Fruit fly (Drosophila melanogaster) whole organism, embryonic: ENCODE measurements around the gene CG33110.

ENCODE experiments used
- CG10147 ChIP-seq: fragments of 200-800 bp; sonication (Bioruptor generic); optimal IDR thresholded peaks from 2 replicates; lab custom pipeline; 2019; ENCODE audit warnings: missing biosample characterization, mild to moderate bottlenecking, missing genetic modification characterization, moderate library complexity
- CG12659 ChIP-seq: fragments of 200-800 bp; sonication (Bioruptor generic); optimal IDR thresholded peaks from 3 replicates; lab custom pipeline; 2017; ENCODE audit warnings: mild to moderate bottlenecking, missing biosample characterization, missing genetic modification reagents, missing genetic modification characterization
- CG12744 ChIP-seq: fragments of 200-800 bp; sonication (Bioruptor generic); optimal IDR thresholded peaks from 2 replicates; lab custom pipeline; 2016; ENCODE audit warnings: missing biosample characterization, missing genetic modification characterization
- CG12769 ChIP-seq: fragments of 200-800 bp; sonication (Bioruptor generic); optimal IDR thresholded peaks from 2 replicates; lab custom pipeline; 2019; ENCODE audit warnings: missing biosample characterization, mild to moderate bottlenecking, missing genetic modification characterization, moderate library complexity
- CG13123 ChIP-seq: fragments of 200-800 bp; sonication (Bioruptor generic); optimal IDR thresholded peaks from 2 replicates; lab custom pipeline; 2016; ENCODE audit warnings: missing biosample characterization, missing genetic modification characterization
- CG14014 ChIP-seq: fragments of 200-800 bp; sonication (Bioruptor generic); IDR thresholded peaks from 2 replicates; pipeline ENCODE4 v1.3.6; 2022; ENCODE audit warnings: missing biosample characterization, missing genetic modification characterization
- CG1529 ChIP-seq: fragments of 200-800 bp; sonication (Bioruptor generic); optimal IDR thresholded peaks from 3 replicates; lab custom pipeline; 2018; ENCODE audit warnings: missing biosample characterization, missing genetic modification characterization
- CG18619 ChIP-seq: fragments of 200-800 bp; sonication (Bioruptor generic); optimal IDR thresholded peaks from 3 replicates; lab custom pipeline; 2017; ENCODE audit warnings: missing biosample characterization, mild to moderate bottlenecking, missing genetic modification characterization
- CG18764 ChIP-seq: fragments of 200-800 bp; sonication (Bioruptor generic); optimal IDR thresholded peaks from 3 replicates; lab custom pipeline; 2016; ENCODE audit warnings: missing biosample characterization, missing genetic modification characterization
- CG4707 ChIP-seq: fragments of 200-800 bp; sonication (Bioruptor generic); optimal IDR thresholded peaks from 2 replicates; lab custom pipeline; 2018; ENCODE audit warnings: missing biosample characterization, mild to moderate bottlenecking, missing genetic modification characterization, moderate library complexity
- CG4820 ChIP-seq: fragments of 200-800 bp; sonication (Bioruptor generic); optimal IDR thresholded peaks from 3 replicates; lab custom pipeline; 2016; ENCODE audit warnings: missing biosample characterization, missing genetic modification characterization
- CG6854 ChIP-seq: fragments of 200-800 bp; sonication (Bioruptor generic); optimal IDR thresholded peaks from 3 replicates; lab custom pipeline; 2017; ENCODE audit warnings: missing biosample characterization, mild to moderate bottlenecking, missing genetic modification characterization
- CG7372 ChIP-seq: fragments of 200-800 bp; sonication (Bioruptor generic); IDR thresholded peaks from 2 replicates; pipeline ENCODE4 v1.3.6; 2022; ENCODE audit warnings: missing biosample characterization, missing genetic modification characterization
- CG7556 ChIP-seq: fragments of 200-800 bp; sonication (Bioruptor generic); optimal IDR thresholded peaks from 2 replicates; lab custom pipeline; 2017; ENCODE audit warnings: missing biosample characterization, mild to moderate bottlenecking, missing genetic modification characterization
- CG8944 ChIP-seq: fragments of 200-800 bp; sonication (Bioruptor generic); optimal IDR thresholded peaks from 3 replicates; lab custom pipeline; 2016; ENCODE audit warnings: missing biosample characterization, missing genetic modification characterization
- CG9932 ChIP-seq: fragments of 200-800 bp; sonication (Bioruptor generic); IDR thresholded peaks from 2 replicates; pipeline ENCODE4 v1.3.6; 2022; ENCODE audit warnings: missing biosample characterization, missing genetic modification characterization
- CoRest ChIP-seq: fragments of 200-800 bp; sonication (Bioruptor generic); optimal IDR thresholded peaks from 3 replicates; lab custom pipeline; 2018; ENCODE audit warnings: missing biosample characterization, mild to moderate bottlenecking, missing genetic modification characterization, moderate library complexity
- Dek ChIP-seq: fragments of 200-800 bp; sonication (Bioruptor generic); optimal IDR thresholded peaks from 3 replicates; lab custom pipeline; 2019; ENCODE audit warnings: missing biosample characterization, mild to moderate bottlenecking, missing genetic modification characterization, moderate library complexity
- Dfd ChIP-seq, 2 experiments: fragments of >200 bp; optimal IDR thresholded peaks; 2 replicates each; lab custom pipeline; 2017; ENCODE audit warnings: missing biosample characterization in 2 of 2, missing genetic modification characterization in 2 of 2
- Dip2 ChIP-seq: fragments of 200-800 bp; sonication (Bioruptor generic); IDR thresholded peaks from 2 replicates; pipeline ENCODE4 v1.3.6; 2022; ENCODE audit warnings: missing biosample characterization, missing genetic modification characterization
- Dll ChIP-seq: fragments of 200-800 bp; sonication (Bioruptor generic); IDR thresholded peaks from 4 replicates; pipeline ENCODE4 v1.3.6; 2022; ENCODE audit warnings: missing biosample characterization, missing genetic modification characterization; ENCODE audit not compliant: partially characterized antibody
- Dp ChIP-seq: fragments of 200-800 bp; sonication (Bioruptor generic); optimal IDR thresholded peaks from 2 replicates; lab custom pipeline; 2018; ENCODE audit warnings: missing biosample characterization, mild to moderate bottlenecking, missing genetic modification characterization, moderate library complexity
- Lpt ChIP-seq: fragments of >200 bp; optimal IDR thresholded peaks from 2 replicates; lab custom pipeline; 2018; ENCODE audit warnings: missing biosample characterization, missing genetic modification characterization
- NFAT ChIP-seq: fragments of 200-800 bp; sonication (Bioruptor generic); IDR thresholded peaks from 2 replicates; pipeline ENCODE4 v1.3.6; 2022; ENCODE audit warnings: missing biosample characterization, missing genetic modification characterization
- Nf-YA ChIP-seq: fragments of 200-800 bp; sonication (Bioruptor generic); IDR thresholded peaks from 2 replicates; pipeline ENCODE4 v1.3.6; 2022; ENCODE audit warnings: missing biosample characterization, missing genetic modification characterization
- Opbp ChIP-seq: fragments of 200-800 bp; sonication (Bioruptor generic); IDR thresholded peaks from 3 replicates; pipeline ENCODE4 v1.3.6; 2022; ENCODE audit warnings: missing biosample characterization, missing genetic modification characterization; ENCODE audit not compliant: partially characterized antibody
- Rx ChIP-seq: fragments of 200-800 bp; sonication (Bioruptor generic); IDR thresholded peaks from 2 replicates; pipeline ENCODE4 v1.3.6; 2022; ENCODE audit warnings: missing biosample characterization, missing genetic modification characterization
- Sin3A ChIP-seq: fragments of >200 bp; optimal IDR thresholded peaks from 2 replicates; lab custom pipeline; 2018
- Stat92E ChIP-seq, 3 experiments: fragments of >200 bp in 2 of 3; fragments of 200-800 bp in 1 of 3; sonication (Bioruptor generic) in 1 of 3; optimal IDR thresholded peaks; 2 replicates each; lab custom pipeline; 2017 to 2019; ENCODE audit warnings: missing biosample characterization in 3 of 3, missing genetic modification characterization in 3 of 3, mild to moderate bottlenecking in 1 of 3, moderate library complexity in 1 of 3
- cas ChIP-seq: fragments of 200-800 bp; sonication (Bioruptor generic); IDR thresholded peaks from 2 replicates; pipeline ENCODE4 v1.3.6; 2022; ENCODE audit warnings: missing biosample characterization, missing genetic modification characterization
- chif ChIP-seq, 2 experiments: fragments of 200-800 bp; sonication (Bioruptor generic); optimal IDR thresholded peaks; 3 replicates each; lab custom pipeline; 2016; ENCODE audit warnings: missing biosample characterization in 2 of 2, missing genetic modification characterization in 2 of 2
- corto ChIP-seq: fragments of 200-800 bp; sonication (Bioruptor generic); optimal IDR thresholded peaks from 2 replicates; lab custom pipeline; 2016; ENCODE audit warnings: missing biosample characterization, mild to moderate bottlenecking, missing genetic modification characterization, moderate library complexity
- cwo ChIP-seq: fragments of 200-800 bp; sonication (Bioruptor generic); optimal IDR thresholded peaks from 3 replicates; lab custom pipeline; 2017; ENCODE audit warnings: missing biosample characterization, missing genetic modification characterization, mild to moderate bottlenecking, moderate library complexity, missing genetic modification reagents
- dmrt11E ChIP-seq: fragments of 200-800 bp; sonication (Bioruptor generic); optimal IDR thresholded peaks from 3 replicates; lab custom pipeline; 2018; ENCODE audit warnings: missing biosample characterization, mild to moderate bottlenecking, missing genetic modification characterization, moderate library complexity
- ems ChIP-seq: fragments of 200-800 bp; sonication (Bioruptor generic); optimal IDR thresholded peaks from 3 replicates; lab custom pipeline; 2016; ENCODE audit warnings: missing biosample characterization, missing genetic modification characterization
- ftz-f1 ChIP-seq: fragments of 200-800 bp; sonication (Bioruptor generic); optimal IDR thresholded peaks from 2 replicates; lab custom pipeline; 2016; ENCODE audit warnings: missing biosample characterization, missing genetic modification characterization
- lilli ChIP-seq: fragments of 200-800 bp; sonication (Bioruptor generic); optimal IDR thresholded peaks from 3 replicates; lab custom pipeline; 2016; ENCODE audit warnings: missing biosample characterization, missing genetic modification characterization
- lov ChIP-seq, 2 experiments: fragments of 200-800 bp in 1 of 2; fragments of >200 bp in 1 of 2; sonication (Bioruptor generic) in 1 of 2; IDR thresholded peaks in 1 of 2; optimal IDR thresholded peaks in 1 of 2; 2 replicates in 1 of 2; 3 replicates in 1 of 2; pipeline versions ENCODE4 v1.3.6 to Lab custom; 2017 to 2022; ENCODE audit warnings: missing biosample characterization in 1 of 2, missing genetic modification characterization in 1 of 2
- maf-S ChIP-seq: fragments of 200-800 bp; sonication (Bioruptor generic); optimal IDR thresholded peaks from 2 replicates; lab custom pipeline; 2016; ENCODE audit warnings: missing biosample characterization, missing genetic modification characterization
- mld ChIP-seq: fragments of 200-800 bp; sonication (Bioruptor generic); IDR thresholded peaks from 3 replicates; pipeline ENCODE4 v1.3.6; 2022; ENCODE audit warnings: missing biosample characterization, missing genetic modification characterization; ENCODE audit not compliant: partially characterized antibody
- nmo ChIP-seq: fragments of 200-800 bp; sonication (Bioruptor generic); optimal IDR thresholded peaks from 2 replicates; lab custom pipeline; 2018; ENCODE audit warnings: missing biosample characterization, mild to moderate bottlenecking, missing genetic modification characterization, moderate library complexity
- oc ChIP-seq: fragments of 200-800 bp; sonication (Bioruptor generic); optimal IDR thresholded peaks from 2 replicates; lab custom pipeline; 2018; ENCODE audit warnings: missing biosample characterization, mild to moderate bottlenecking, missing genetic modification characterization, moderate library complexity
- pita ChIP-seq: fragments of 200-800 bp; sonication (Bioruptor generic); optimal IDR thresholded peaks from 2 replicates; lab custom pipeline; 2017; ENCODE audit warnings: missing biosample characterization, mild to moderate bottlenecking, missing genetic modification characterization
- pzg ChIP-seq: fragments of 200-800 bp; sonication (Bioruptor generic); optimal IDR thresholded peaks from 3 replicates; lab custom pipeline; 2018; ENCODE audit warnings: missing biosample characterization, mild to moderate bottlenecking, missing genetic modification characterization, moderate library complexity
- shn ChIP-seq: fragments of 200-800 bp; sonication (Bioruptor generic); optimal IDR thresholded peaks from 3 replicates; lab custom pipeline; 2016; ENCODE audit warnings: missing biosample characterization, missing genetic modification characterization
- slou ChIP-seq: fragments of 200-800 bp; sonication (Bioruptor generic); optimal IDR thresholded peaks from 3 replicates; lab custom pipeline; 2016; ENCODE audit warnings: missing biosample characterization, missing genetic modification characterization
- stwl ChIP-seq: fragments of 200-800 bp; sonication (Bioruptor generic); optimal IDR thresholded peaks from 3 replicates; lab custom pipeline; 2018; ENCODE audit warnings: missing biosample characterization, mild to moderate bottlenecking, missing genetic modification characterization, moderate library complexity
- ttk ChIP-seq: fragments of 200-800 bp; sonication (Bioruptor generic); IDR thresholded peaks from 2 replicates; pipeline ENCODE4 v2.1.2; 2022; ENCODE audit warnings: missing biosample characterization, missing genetic modification characterization
- unc-4 ChIP-seq: fragments of 200-800 bp; sonication (Bioruptor generic); IDR thresholded peaks from 2 replicates; pipeline ENCODE4 v1.3.6; 2022; ENCODE audit warnings: missing biosample characterization, missing genetic modification characterization; ENCODE audit not compliant: partially characterized antibody
- vfl ChIP-seq: fragments of 200-800 bp; sonication (Bioruptor generic); optimal IDR thresholded peaks from 2 replicates; lab custom pipeline; 2016; ENCODE audit warnings: missing biosample characterization, missing genetic modification characterization
- zfh1 ChIP-seq: fragments of 200-800 bp; sonication (Bioruptor generic); IDR thresholded peaks from 3 replicates; pipeline ENCODE4 v1.3.6; 2022; ENCODE audit warnings: missing biosample characterization, missing genetic modification characterization

CG33110 gene

DNA sequence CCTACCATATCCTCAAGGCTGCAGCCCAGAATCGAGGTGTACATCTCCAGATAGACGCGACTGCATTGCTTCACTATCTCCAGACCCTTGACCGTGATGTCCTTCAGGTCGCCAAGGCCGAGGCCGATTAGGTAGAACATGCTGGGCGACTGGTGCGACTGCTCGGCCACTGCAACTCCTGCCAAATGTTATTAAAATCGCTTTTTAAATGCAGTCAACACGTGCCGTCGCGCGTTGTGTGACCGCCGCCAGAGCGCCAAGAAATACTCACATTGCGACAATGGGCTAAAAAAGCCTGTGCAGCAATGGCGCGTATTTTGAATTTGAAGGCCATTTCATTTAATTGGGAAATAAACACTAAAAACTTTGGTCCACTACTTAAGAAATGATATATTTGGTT is 13.0 kb downstream of the CG33110 start, which contains the start of gene Dph5 (continued):
- TF ChIP-seq CG18619 (GFP tag; lab: Kevin White, UChicago): no peak
- TF ChIP-seq unc-4 (GFP tag; lab: Robert Waterston, UW): no peak
- no peak for TF ChIP-seq Rx
- no peak for TF ChIP-seq nmo (GFP tag; lab: Kevin White, UChicago)
- TF ChIP-seq ttk (GFP tag; lab: Robert Waterston, UW): no peak
- TF ChIP-seq ems (GFP tag; lab: Kevin White, UChicago): no peak
- no peak for TF ChIP-seq CG18764
- TF ChIP-seq Opbp (GFP tag; lab: Robert Waterston, UW): no peak
- TF ChIP-seq vfl: no peak
- no peak for TF ChIP-seq NFAT (GFP tag; lab: Robert Waterston, UW)
- TF ChIP-seq slou (GFP tag; lab: Kevin White, UChicago): no peak
- TF ChIP-seq CG4820: no peak
- no peak for TF ChIP-seq CG8944 (GFP tag; lab: Kevin White, UChicago)
- TF ChIP-seq CG10147 (GFP tag; lab: Kevin White, UChicago): no peak
- no peak for TF ChIP-seq Dek (tag; lab: Kevin White, UChicago)
- TF ChIP-seq pita (GFP tag; lab: Kevin White, UChicago): no peak
- TF ChIP-seq CG4707 (GFP tag; lab: Kevin White, UChicago): no peak
- TF ChIP-seq corto (GFP tag; lab: Kevin White, UChicago): no peak
- no peak for TF ChIP-seq shn
- TF ChIP-seq CG12659 (GFP tag; lab: Kevin White, UChicago): no peak
- no peak for TF ChIP-seq stwl (tag; lab: Kevin White, UChicago)
- TF ChIP-seq pzg: peak; percentile 61
- no peak for TF ChIP-seq CG7372
- 0 out of 3 replicates have a peak, but pooled peaks have one; percentile 30 for TF ChIP-seq mld (GFP tag; lab: Robert Waterston, UW)
- TF ChIP-seq Dfd (GFP tag; optimal IDR thresholded peaks at IDR 0.05; lab: Kevin White, UChicago): no peak
- no peak for TF ChIP-seq CG6854 (GFP tag; lab: Kevin White, UChicago)
- TF ChIP-seq Sin3A: no peak
- no peak for TF ChIP-seq dmrt11E (tag; lab: Kevin White, UChicago)
- no peak for TF ChIP-seq maf-S (GFP tag; lab: Kevin White, UChicago)
- no peak for TF ChIP-seq CG14014 (GFP tag; lab: Robert Waterston, UW)
- TF ChIP-seq ftz-f1 (GFP tag; lab: Kevin White, UChicago): peak; percentile 98
- TF ChIP-seq lov (optimal IDR thresholded peaks at IDR 0.05; lab: Kevin White, UChicago): no peak
- TF ChIP-seq lov (GFP tag; IDR thresholded peaks at IDR 0.05; lab: Robert Waterston, UW): no peak
- TF ChIP-seq Stat92E (GFP tag; optimal IDR thresholded peaks at IDR 0.05; lab: Kevin White, UChicago): no peak
- no peak for TF ChIP-seq lilli
- TF ChIP-seq CG13123: no peak
- no peak for TF ChIP-seq oc (tag; lab: Kevin White, UChicago)
- TF ChIP-seq CG12744 (GFP tag; lab: Kevin White, UChicago): no peak
- TF ChIP-seq CG1529 (GFP tag; lab: Kevin White, UChicago): no peak
- no peak for TF ChIP-seq CG12769 (tag; lab: Kevin White, UChicago)
- no peak for TF ChIP-seq CG9932
- no peak for TF ChIP-seq CG7556 (GFP tag; lab: Kevin White, UChicago)
- TF ChIP-seq chif (GFP tag; optimal IDR thresholded peaks at IDR 0.05; lab: Kevin White, UChicago): no peak
- TF ChIP-seq CoRest (tag; lab: Kevin White, UChicago): no peak
- peak; percentile 44 for TF ChIP-seq cwo (GFP tag; lab: Kevin White, UChicago)
- TF ChIP-seq Dip2 (GFP tag; lab: Robert Waterston, UW): no peak
- TF ChIP-seq Dp (GFP tag; lab: Kevin White, UChicago): peak; percentile 87
- no peak for TF ChIP-seq cas
- no peak for TF ChIP-seq Lpt (GFP tag; lab: Kevin White, UChicago)
- no peak for TF ChIP-seq Nf-YA (GFP tag; lab: Robert Waterston, UW)
- TF ChIP-seq Dll (GFP tag; lab: Robert Waterston, UW): 0 out of 4 replicates have a peak, but pooled peaks have one; percentile 11
- TF ChIP-seq zfh1 (GFP tag; lab: Robert Waterston, UW): no peak
